Worm (Caenorhabditis elegans) whole organism, young adult: Measurements from ENCODE around the gene T05H10.4.

Source experiments
- B0019.2 ChIP-seq: fragments of 200-800 bp; sonication (Bioruptor generic); conservative IDR thresholded peaks from 2 replicates; pipeline ENCODE4 v1.3.6; 2022; ENCODE audit warnings: missing genetic modification reagents, missing genetic modification characterization, missing compliant biosample characterization
- C17E4.6 ChIP-seq: fragments of 200-800 bp; sonication (Bioruptor generic); IDR thresholded peaks from 2 replicates; pipeline ENCODE4 v1.3.6; 2022; ENCODE audit warnings: missing genetic modification reagents, missing genetic modification characterization, missing compliant biosample characterization
- D2030.7 ChIP-seq: fragments of 200-800 bp; sonication (Bioruptor generic); IDR thresholded peaks from 2 replicates; pipeline ENCODE4 v1.3.6; 2022; ENCODE audit warnings: missing genetic modification reagents, missing genetic modification characterization, missing compliant biosample characterization
- F22D6.2 ChIP-seq: sonication (generic microtip); optimal IDR thresholded peaks from 2 replicates; lab custom pipeline; 2016; ENCODE audit warnings: mild to moderate bottlenecking, missing genetic modification characterization, missing compliant biosample characterization
- F33H1.4 ChIP-seq: fragments of 200-800 bp; sonication (Bioruptor generic); IDR thresholded peaks from 2 replicates; pipeline ENCODE4 v1.3.6; 2022; ENCODE audit warnings: missing genetic modification reagents, missing genetic modification characterization, missing compliant biosample characterization
- F55B11.4 ChIP-seq: sonication (generic microtip); optimal IDR thresholded peaks from 2 replicates; lab custom pipeline; 2016; ENCODE audit warnings: missing compliant biosample characterization, missing genetic modification characterization, borderline replicate concordance; ENCODE audit not compliant: insufficient read depth
- F57A8.1 ChIP-seq: fragments of 200-800 bp; sonication (Bioruptor generic); optimal IDR thresholded peaks from 2 replicates; lab custom pipeline; 2018; ENCODE audit warnings: mild to moderate bottlenecking, missing genetic modification characterization, moderate library complexity, missing compliant biosample characterization
- F57C9.4 ChIP-seq: sonication (generic microtip); optimal IDR thresholded peaks from 2 replicates; lab custom pipeline; 2017; ENCODE audit warnings: mild to moderate bottlenecking, missing genetic modification characterization, missing compliant biosample characterization
- K12H6.12 ChIP-seq: fragments of 200-800 bp; sonication (Bioruptor generic); optimal IDR thresholded peaks from 2 replicates; lab custom pipeline; 2018; ENCODE audit warnings: mild to moderate bottlenecking, missing genetic modification characterization, missing compliant biosample characterization
- T26A5.8 ChIP-seq: sonication (generic microtip); optimal IDR thresholded peaks from 2 replicates; lab custom pipeline; 2016; ENCODE audit warnings: missing genetic modification characterization, missing compliant biosample characterization
- Y53G8AR.9 ChIP-seq: fragments of 200-800 bp; sonication (Bioruptor generic); conservative IDR thresholded peaks from 2 replicates; pipeline ENCODE4 v1.3.6; 2022; ENCODE audit warnings: missing genetic modification reagents, missing genetic modification characterization, missing compliant biosample characterization
- Y95B8A.8 ChIP-seq: fragments of 200-800 bp; sonication (Bioruptor generic); IDR thresholded peaks from 2 replicates; pipeline ENCODE4 v1.3.6; 2022; ENCODE audit warnings: missing genetic modification reagents, missing genetic modification characterization, missing compliant biosample characterization
- ZK185.1 ChIP-seq: sonication (generic microtip); optimal IDR thresholded peaks from 2 replicates; lab custom pipeline; 2016; ENCODE audit warnings: mild to moderate bottlenecking, missing genetic modification characterization, missing compliant biosample characterization; ENCODE audit not compliant: poor library complexity, severe bottlenecking
- ama-1 ChIP-seq, 3 experiments: fragments of 150-350 bp in 1 of 3; sonication (generic microtip) in 2 of 3; optimal IDR thresholded peaks; 2 replicates each; lab custom pipeline; 2014 to 2018; ENCODE audit warnings: missing biosample characterization in 2 of 3, missing genetic modification characterization in 2 of 3, missing genetic modification reagents in 2 of 3
- aptf-2 ChIP-seq: fragments of 200-800 bp; sonication (Bioruptor generic); conservative IDR thresholded peaks from 2 replicates; pipeline ENCODE4 v1.3.6; 2022; ENCODE audit warnings: missing genetic modification reagents, missing genetic modification characterization, missing compliant biosample characterization
- athp-1 ChIP-seq: sonication (generic microtip); optimal IDR thresholded peaks from 2 replicates; lab custom pipeline; 2017; ENCODE audit warnings: mild to moderate bottlenecking, missing genetic modification characterization, missing compliant biosample characterization
- attf-3 ChIP-seq: fragments of 200-800 bp; sonication (Bioruptor generic); conservative IDR thresholded peaks from 2 replicates; pipeline ENCODE4 v1.3.6; 2022; ENCODE audit warnings: missing genetic modification reagents, missing genetic modification characterization, missing compliant biosample characterization
- ceh-100 ChIP-seq: fragments of 200-800 bp; sonication (Bioruptor generic); IDR thresholded peaks from 2 replicates; pipeline ENCODE4 v1.3.6; 2022; ENCODE audit warnings: missing genetic modification reagents, missing genetic modification characterization, missing compliant biosample characterization
- ceh-40 ChIP-seq: fragments of 200-800 bp; sonication (Bioruptor generic); IDR thresholded peaks from 2 replicates; pipeline ENCODE4 v1.3.6; 2022; ENCODE audit warnings: missing genetic modification characterization, missing compliant biosample characterization
- ceh-58 ChIP-seq: fragments of 200-800 bp; sonication (Bioruptor generic); IDR thresholded peaks from 2 replicates; pipeline ENCODE4 v1.3.6; 2022; ENCODE audit warnings: missing genetic modification characterization, missing compliant biosample characterization
- ceh-79 ChIP-seq: sonication (generic microtip); optimal IDR thresholded peaks from 2 replicates; lab custom pipeline; 2017; ENCODE audit warnings: mild to moderate bottlenecking, missing genetic modification characterization, missing compliant biosample characterization
- die-1 ChIP-seq: sonication (generic microtip); optimal IDR thresholded peaks from 2 replicates; lab custom pipeline; 2016; ENCODE audit warnings: missing genotype, mild to moderate bottlenecking, missing genetic modification characterization, missing compliant biosample characterization
- dox-1 ChIP-seq: fragments of 200-800 bp; sonication (Bioruptor generic); IDR thresholded peaks from 2 replicates; pipeline ENCODE4 v1.3.6; 2022; ENCODE audit warnings: missing genetic modification reagents, missing genetic modification characterization, missing compliant biosample characterization
- dpff-1 ChIP-seq: sonication (generic microtip); optimal IDR thresholded peaks from 2 replicates; lab custom pipeline; 2017; ENCODE audit warnings: mild to moderate bottlenecking, missing genetic modification characterization, missing compliant biosample characterization
- dpl-1 ChIP-seq: fragments of 150-350 bp; optimal IDR thresholded peaks from 2 replicates; lab custom pipeline; 2014; ENCODE audit warnings: missing biosample characterization, missing genetic modification reagents, missing genetic modification characterization
- egrh-3 ChIP-seq: fragments of 200-800 bp; sonication (Bioruptor generic); IDR thresholded peaks from 2 replicates; pipeline ENCODE4 v1.3.6; 2022; ENCODE audit warnings: missing genetic modification reagents, missing genetic modification characterization, missing compliant biosample characterization
- fkh-3 ChIP-seq: sonication (generic microtip); optimal IDR thresholded peaks from 2 replicates; lab custom pipeline; 2016; ENCODE audit warnings: mild to moderate bottlenecking, missing genetic modification characterization, missing compliant biosample characterization
- hmg-20 ChIP-seq: fragments of 200-800 bp; sonication (Bioruptor generic); IDR thresholded peaks from 2 replicates; pipeline ENCODE4 v1.3.6; 2022; ENCODE audit warnings: missing genetic modification reagents, missing genetic modification characterization, missing compliant biosample characterization
- lin-35 ChIP-seq, 3 experiments: fragments of 150-350 bp in 2 of 3; sonication (generic microtip) in 1 of 3; optimal IDR thresholded peaks; 2 replicates each; lab custom pipeline; 2014 to 2018; ENCODE audit warnings: missing biosample characterization in 3 of 3, missing genetic modification characterization in 3 of 3, missing genetic modification reagents in 3 of 3
- lin-40 ChIP-seq: sonication (generic microtip); optimal IDR thresholded peaks from 2 replicates; lab custom pipeline; 2016; ENCODE audit warnings: missing genetic modification characterization, mild to moderate bottlenecking, missing compliant biosample characterization, missing genotype, missing genetic modification reagents
- lir-1 ChIP-seq: fragments of 200-800 bp; sonication (Bioruptor generic); conservative IDR thresholded peaks from 2 replicates; pipeline ENCODE4 v1.3.6; 2022; ENCODE audit warnings: missing genetic modification reagents, missing genetic modification characterization, missing compliant biosample characterization
- lsy-27 ChIP-seq: sonication (generic microtip); optimal IDR thresholded peaks from 2 replicates; lab custom pipeline; 2017; ENCODE audit warnings: missing genetic modification characterization, mild to moderate bottlenecking, missing compliant biosample characterization, antibody characterized with exemption, missing genotype, borderline replicate concordance; ENCODE audit not compliant: insufficient read depth
- madf-3 ChIP-seq: fragments of 200-800 bp; sonication (Bioruptor generic); IDR thresholded peaks from 2 replicates; pipeline ENCODE4 v1.3.6; 2022; ENCODE audit warnings: missing genetic modification reagents, missing genetic modification characterization, missing compliant biosample characterization
- madf-6 ChIP-seq: fragments of 200-800 bp; sonication (Bioruptor generic); IDR thresholded peaks from 2 replicates; pipeline ENCODE4 v1.3.6; 2022; ENCODE audit warnings: missing genetic modification reagents, missing genetic modification characterization, missing compliant biosample characterization
- mel-28 ChIP-seq: sonication (generic microtip); optimal IDR thresholded peaks from 2 replicates; lab custom pipeline; 2016; ENCODE audit warnings: borderline replicate concordance, mild to moderate bottlenecking, missing genetic modification characterization, missing compliant biosample characterization
- nhr-179 ChIP-seq: sonication (generic microtip); optimal IDR thresholded peaks from 2 replicates; lab custom pipeline; 2016; ENCODE audit warnings: mild to moderate bottlenecking, missing genetic modification characterization, missing compliant biosample characterization
- nhr-80 ChIP-seq: sonication (generic microtip); optimal IDR thresholded peaks from 2 replicates; lab custom pipeline; 2016; ENCODE audit warnings: missing genetic modification characterization, missing compliant biosample characterization
- rcor-1 ChIP-seq: fragments of 200-800 bp; sonication (Bioruptor generic); IDR thresholded peaks from 2 replicates; pipeline ENCODE4 v1.3.6; 2022; ENCODE audit warnings: missing genetic modification reagents, missing genetic modification characterization, missing compliant biosample characterization
- rec-8 ChIP-seq, 2 experiments: sonication (generic microtip); optimal IDR thresholded peaks; 2 replicates each; lab custom pipeline; 2016; ENCODE audit warnings: mild to moderate bottlenecking in 2 of 2, missing genetic modification characterization in 2 of 2, missing genetic modification reagents in 2 of 2, missing genotype in 2 of 2, missing biosample characterization in 1 of 2, missing compliant biosample characterization in 1 of 2, moderate library complexity in 1 of 2
- rpc-1 ChIP-seq, 2 experiments: fragments of 150-350 bp in 1 of 2; sonication (generic microtip) in 1 of 2; optimal IDR thresholded peaks; 2 replicates each; lab custom pipeline; 2014 to 2018; ENCODE audit warnings: missing biosample characterization in 1 of 2, missing genetic modification characterization in 1 of 2, missing genetic modification reagents in 1 of 2, missing genotype in 1 of 2
- sdz-38 ChIP-seq: sonication (generic microtip); optimal IDR thresholded peaks from 2 replicates; lab custom pipeline; 2016; ENCODE audit warnings: missing genotype, missing genetic modification characterization, missing compliant biosample characterization
- snpc-1.1 ChIP-seq: sonication (generic microtip); optimal IDR thresholded peaks from 2 replicates; lab custom pipeline; 2017; ENCODE audit warnings: missing genetic modification characterization, mild to moderate bottlenecking, missing compliant biosample characterization, antibody characterized with exemption, moderate library complexity, missing genotype, missing genetic modification reagents; ENCODE audit not compliant: insufficient read depth
- snpc-3.4 ChIP-seq: sonication (generic microtip); optimal IDR thresholded peaks from 2 replicates; lab custom pipeline; 2017; ENCODE audit warnings: missing genetic modification characterization, mild to moderate bottlenecking, missing compliant biosample characterization, antibody characterized with exemption, moderate library complexity, missing genotype, missing genetic modification reagents
- zfh-2 ChIP-seq: fragments of 200-800 bp; sonication (Bioruptor generic); conservative IDR thresholded peaks from 2 replicates; pipeline ENCODE4 v1.3.6; 2022; ENCODE audit warnings: missing genetic modification reagents, missing genetic modification characterization, missing compliant biosample characterization
- ztf-26 ChIP-seq: sonication (generic microtip); optimal IDR thresholded peaks from 2 replicates; lab custom pipeline; 2017; ENCODE audit warnings: missing genetic modification characterization, missing compliant biosample characterization
- ztf-3 ChIP-seq: fragments of 200-800 bp; sonication (Bioruptor generic); optimal IDR thresholded peaks from 2 replicates; lab custom pipeline; 2018; ENCODE audit warnings: mild to moderate bottlenecking, missing genetic modification characterization, missing compliant biosample characterization
- ztf-6 ChIP-seq: fragments of 200-800 bp; sonication (Bioruptor generic); IDR thresholded peaks from 2 replicates; pipeline ENCODE4 v1.3.6; 2022; ENCODE audit warnings: missing genetic modification reagents, missing genetic modification characterization, missing compliant biosample characterization

The T05H10.4 gene

DNA sequence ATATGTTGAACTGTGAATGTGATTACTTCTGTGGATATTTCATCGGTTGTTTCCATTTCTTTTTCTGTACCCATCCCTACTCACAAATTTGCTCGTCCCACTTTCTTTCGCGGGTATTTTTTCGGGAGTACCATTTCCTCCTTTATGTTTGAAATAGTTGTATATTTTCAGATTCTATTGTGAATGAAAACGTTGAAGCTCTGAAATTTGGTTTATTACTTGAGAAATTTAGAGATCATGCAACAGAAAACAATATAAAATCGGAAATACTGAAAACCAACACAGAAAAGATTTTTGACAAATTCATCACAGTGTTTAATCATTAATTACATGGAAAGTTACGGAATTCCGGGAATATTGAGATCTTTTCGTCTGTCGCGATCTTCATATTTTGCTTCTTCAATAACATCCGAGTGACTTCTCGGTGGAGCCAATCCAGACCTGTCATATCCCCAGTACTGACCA, 32.3 kb upstream of the T05H10.4 start (continued):
- no peak for TF ChIP-seq mel-28 (tag; lab: Kevin White, UChicago)
- TF ChIP-seq rcor-1: peak; percentile 43; the same call in 1 of the 2 replicates
- no peak; the same call in 1 of the 2 replicates for TF ChIP-seq D2030.7 (GFP tag; lab: Robert Waterston, UW)
- no peak for TF ChIP-seq rpc-1 (optimal IDR thresholded peaks at IDR 0.05; lab: Kevin White, UChicago)
- TF ChIP-seq rpc-1 (tag; optimal IDR thresholded peaks at IDR 0.05; lab: Kevin White, UChicago): no peak
- peak; percentile 5 for TF ChIP-seq ztf-3 (GFP tag; lab: Kevin White, UChicago)
- peak; percentile 50 for TF ChIP-seq ceh-79 (tag; lab: Kevin White, UChicago)
- no peak for TF ChIP-seq F55B11.4 (tag; lab: Kevin White, UChicago)
- TF ChIP-seq egrh-3 (GFP tag; lab: Robert Waterston, UW): no peak
- TF ChIP-seq madf-6 (GFP tag; lab: Robert Waterston, UW): peak; percentile 49
- no peak for TF ChIP-seq snpc-1.1 (tag; lab: Kevin White, UChicago)
- TF ChIP-seq dox-1: peak; percentile 31; the same call in 1 of the 2 replicates
- TF ChIP-seq ceh-40 (GFP tag; lab: Robert Waterston, UW): peak; percentile 57; the same call in 1 of the 2 replicates
- TF ChIP-seq lin-35 (GFP tag; optimal IDR thresholded peaks at IDR 0.05; lab: Kevin White, UChicago): no peak
- TF ChIP-seq lsy-27: no peak
- TF ChIP-seq sdz-38 (tag; lab: Kevin White, UChicago): no peak
- peak; percentile 22 for TF ChIP-seq die-1 (tag; lab: Kevin White, UChicago)
- TF ChIP-seq lir-1 (GFP tag; lab: Robert Waterston, UW): no peak
- no peak for TF ChIP-seq T26A5.8 (tag; lab: Kevin White, UChicago)
- no peak for TF ChIP-seq ama-1 (optimal IDR thresholded peaks at IDR 0.05; lab: Kevin White, UChicago)
- TF ChIP-seq ama-1 (GFP tag; optimal IDR thresholded peaks at IDR 0.05; lab: Kevin White, UChicago): no peak
- no peak for TF ChIP-seq ZK185.1
- no peak for TF ChIP-seq B0019.2 (GFP tag; lab: Robert Waterston, UW)
- no peak for TF ChIP-seq rec-8 (tag; optimal IDR thresholded peaks at IDR 0.05; lab: Kevin White, UChicago)
- no peak for TF ChIP-seq zfh-2 (GFP tag; lab: Robert Waterston, UW)
- TF ChIP-seq K12H6.12 (tag; lab: Kevin White, UChicago): no peak
- no peak for TF ChIP-seq nhr-179 (tag; lab: Kevin White, UChicago)
- TF ChIP-seq hmg-20 (GFP tag; lab: Robert Waterston, UW): no peak
- no peak for TF ChIP-seq ztf-6 (GFP tag; lab: Robert Waterston, UW)
- TF ChIP-seq Y53G8AR.9: peak; percentile 44; the same call in 1 of the 2 replicates
- TF ChIP-seq nhr-80 (tag; lab: Kevin White, UChicago): no peak
- TF ChIP-seq ztf-26 (tag; lab: Kevin White, UChicago): peak; percentile 55
- TF ChIP-seq aptf-2 (GFP tag; lab: Robert Waterston, UW): no peak
- no peak for TF ChIP-seq dpff-1 (tag; lab: Kevin White, UChicago)
- no peak for TF ChIP-seq madf-3 (GFP tag; lab: Robert Waterston, UW)
- no peak; the same call in 1 of the 2 replicates for TF ChIP-seq ceh-100 (GFP tag; lab: Robert Waterston, UW)
- TF ChIP-seq attf-3 (GFP tag; lab: Robert Waterston, UW): no peak
- no peak for TF ChIP-seq F57A8.1 (GFP tag; lab: Kevin White, UChicago)
- TF ChIP-seq F57C9.4 (tag; lab: Kevin White, UChicago): no peak
- peak; percentile 60 for TF ChIP-seq athp-1 (tag; lab: Kevin White, UChicago)
- TF ChIP-seq F33H1.4 (GFP tag; lab: Robert Waterston, UW): no peak
- TF ChIP-seq snpc-3.4 (tag; lab: Kevin White, UChicago): no peak
- no peak for TF ChIP-seq ceh-58 (GFP tag; lab: Robert Waterston, UW)
- no peak for TF ChIP-seq F22D6.2 (tag; lab: Kevin White, UChicago)
- TF ChIP-seq dpl-1 (GFP tag; lab: Kevin White, UChicago): no peak
- no peak for TF ChIP-seq fkh-3 (tag; lab: Kevin White, UChicago)
- peak; percentile 68; the same call in 1 of the 2 replicates for TF ChIP-seq Y95B8A.8 (GFP tag; lab: Robert Waterston, UW)
- TF ChIP-seq C17E4.6 (GFP tag; lab: Robert Waterston, UW): no peak
- TF ChIP-seq lin-40: no peak
